Fruit fly (Drosophila melanogaster): Measurements from ENCODE around the gene CG1792.

Gene CG1792

DNA sequence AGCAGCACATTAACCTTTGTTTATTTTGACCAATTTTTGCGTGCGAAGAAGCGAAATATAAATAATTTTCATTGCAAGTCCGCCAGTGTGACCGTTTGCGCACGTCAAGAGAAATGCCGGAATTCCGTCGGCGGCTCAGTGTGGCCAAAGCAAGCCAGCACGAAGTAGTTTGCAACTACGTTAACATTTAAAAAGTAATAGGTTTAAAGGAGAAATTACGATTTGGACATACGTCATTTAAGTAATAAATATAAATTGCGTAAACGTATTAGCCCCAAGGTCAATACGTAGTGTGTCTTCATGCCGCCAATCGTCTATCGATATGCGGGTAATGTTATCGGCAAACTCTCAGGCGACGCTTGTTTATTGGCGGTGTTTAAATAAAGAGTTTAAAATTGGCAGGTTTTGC is 35.5 kb upstream of the CG1792 start, which contains the start of the genes pygo and rod (continued):
- TF ChIP-seq Gsc (GFP tag; IDR thresholded peaks at IDR 0.05) (no peak), CG18476 (GFP tag; optimal IDR thresholded peaks at IDR 0.05) (no peak)

DNA sequence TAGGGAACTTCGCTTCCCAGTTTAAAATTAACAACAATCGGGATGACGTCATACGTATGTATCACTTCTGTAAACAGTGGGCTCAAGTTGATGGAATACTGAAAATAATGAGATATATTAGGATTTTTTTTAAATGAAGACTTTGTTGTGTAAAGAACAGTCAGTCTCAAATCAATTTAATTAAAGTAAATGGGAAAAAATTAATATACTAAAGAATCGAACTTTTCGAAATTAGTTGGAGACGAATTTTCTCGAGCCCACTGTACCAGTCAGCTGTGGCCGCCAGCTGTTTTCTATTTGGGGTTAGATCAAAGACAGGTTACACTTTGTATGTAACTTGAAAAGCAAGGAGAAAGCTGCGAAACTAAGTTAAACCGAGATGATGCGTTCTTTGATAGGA is 27.7 kb upstream of the CG1792 start, which contains the start of gene CG1635:
Gene CG1635 (plus strand): TSS at position 300 of the 400 bp plus-strand sequence.
- TF ChIP-seq Chrac-16 (GFP tag; optimal IDR thresholded peaks at IDR 0.05), result peak; percentile 98
- TF ChIP-seq nerfin-1 (tag; optimal IDR thresholded peaks at IDR 0.05), result peak; percentile 99
- TF ChIP-seq Eip74EF (GFP tag; optimal IDR thresholded peaks at IDR 0.05), result peak in 1 of 2 experiments; percentile 98
- TF ChIP-seq Sry-β (GFP tag; optimal IDR thresholded peaks at IDR 0.05), result peak; percentile 77
- peak; percentile 69 for TF ChIP-seq Ets97D (GFP tag; optimal IDR thresholded peaks at IDR 0.05)
- TF ChIP-seq CG10209 (GFP tag; optimal IDR thresholded peaks at IDR 0.05), result peak; percentile 99
- TF ChIP-seq odd (GFP tag; optimal IDR thresholded peaks at IDR 0.05), result peak; percentile 100
- peak; percentile 99 for TF ChIP-seq C15 (GFP tag; IDR thresholded peaks at IDR 0.05)
- peak; percentile 97 for TF ChIP-seq nmo (GFP tag; optimal IDR thresholded peaks at IDR 0.05)
- TF ChIP-seq Xbp1 (GFP tag; optimal IDR thresholded peaks at IDR 0.05), result peak; percentile 99
- TF ChIP-seq luna (GFP tag; optimal IDR thresholded peaks at IDR 0.05), result peak; percentile 96
- TF ChIP-seq inv (GFP tag; IDR thresholded peaks at IDR 0.05; ENCODE audit: partially characterized antibody), result peak; percentile 56
- TF ChIP-seq CG3847 (GFP tag; IDR thresholded peaks at IDR 0.05), result peak; percentile 99
- TF ChIP-seq HHEX (GFP tag; optimal IDR thresholded peaks at IDR 0.05), result peak; percentile 99
- TF ChIP-seq bab2 (GFP tag; optimal IDR thresholded peaks at IDR 0.05), result peak; percentile 91
- TF ChIP-seq Hr3 (GFP tag; optimal IDR thresholded peaks at IDR 0.05), result peak; percentile 99
- TF ChIP-seq CG17802 (tag; optimal IDR thresholded peaks at IDR 0.05), result peak; percentile 92
- TF ChIP-seq CTCF (GFP tag; optimal IDR thresholded peaks at IDR 0.05), result peak; percentile 79
- TF ChIP-seq CG3163 (GFP tag; optimal IDR thresholded peaks at IDR 0.05), result peak; percentile 89
- peak; percentile 97 for TF ChIP-seq slp2 (GFP tag; optimal IDR thresholded peaks at IDR 0.05)
- peak; percentile 64; the same call in 1 of the 2 replicates for TF ChIP-seq tna (GFP tag; IDR thresholded peaks at IDR 0.05; ENCODE audit: partially characterized antibody)
- peak; percentile 7 for TF ChIP-seq gfzf (GFP tag; optimal IDR thresholded peaks at IDR 0.05)
- peak; percentile 97 for TF ChIP-seq CG11696 (GFP tag; IDR thresholded peaks at IDR 0.05)
- TF ChIP-seq CG30403 (GFP tag; optimal IDR thresholded peaks at IDR 0.05), result peak; percentile 99
- peak; percentile 99 for TF ChIP-seq schlank (tag; optimal IDR thresholded peaks at IDR 0.05)
- TF ChIP-seq knrl (GFP tag; IDR thresholded peaks at IDR 0.05; ENCODE audit: partially characterized antibody), result peak; percentile 55
- peak; percentile 97 for TF ChIP-seq pum (GFP tag; optimal IDR thresholded peaks at IDR 0.05)
- peak; percentile 99 for TF ChIP-seq CG7839 (tag; optimal IDR thresholded peaks at IDR 0.05)
- peak; percentile 98 for TF ChIP-seq CG14667 (GFP tag; IDR thresholded peaks at IDR 0.05)
- TF ChIP-seq amos (GFP tag; IDR thresholded peaks at IDR 0.05; ENCODE audit: partially characterized antibody), result peak; percentile 58; the same call in 1 of the 2 replicates
- peak; percentile 100 for TF ChIP-seq CG8924 (tag; optimal IDR thresholded peaks at IDR 0.05)
- TF ChIP-seq da (GFP tag; optimal IDR thresholded peaks at IDR 0.05), result peak; percentile 97
- TF ChIP-seq ems (GFP tag; optimal IDR thresholded peaks at IDR 0.05), result peak; percentile 94
- TF ChIP-seq Awh (GFP tag; IDR thresholded peaks at IDR 0.05), result peak; percentile 100
- peak; percentile 98 for TF ChIP-seq CG11504 (tag; optimal IDR thresholded peaks at IDR 0.05)
- TF ChIP-seq repo (GFP tag; optimal IDR thresholded peaks at IDR 0.05), result peak; percentile 90
- TF ChIP-seq CG33213 (GFP tag; optimal IDR thresholded peaks at IDR 0.05), result peak; percentile 93
- peak; percentile 99 for TF ChIP-seq phol (tag; optimal IDR thresholded peaks at IDR 0.05)
- TF ChIP-seq pb (GFP tag; optimal IDR thresholded peaks at IDR 0.05), result peak; percentile 97
- TF ChIP-seq CG6813 (GFP tag; optimal IDR thresholded peaks at IDR 0.05), result peak; percentile 99
- TF ChIP-seq CG8089 (GFP tag; optimal IDR thresholded peaks at IDR 0.05), result peak; percentile 97
- peak; percentile 90 for TF ChIP-seq ftz-f1 (GFP tag; optimal IDR thresholded peaks at IDR 0.05)
- peak; percentile 91 for TF ChIP-seq Elba2 (GFP tag; optimal IDR thresholded peaks at IDR 0.05)
- TF ChIP-seq lilli (GFP tag; optimal IDR thresholded peaks at IDR 0.05), result peak; percentile 99
- TF ChIP-seq ap (GFP tag; IDR thresholded peaks at IDR 0.05), result peak; percentile 99
- TF ChIP-seq CG10321 (GFP tag; IDR thresholded peaks at IDR 0.05), result peak; percentile 90
- TF ChIP-seq gcm (GFP tag; optimal IDR thresholded peaks at IDR 0.05), result peak; percentile 100

All from whole organism, embryonic.